Worm (Caenorhabditis elegans) whole organism, L4 larva: ENCODE results near the gene unc-105.

ENCODE experiments used
- aha-1 ChIP-seq: fragments of 150-350 bp; peaks from one replicate; lab custom pipeline; 2014; ENCODE audit warnings: missing biosample characterization, missing genetic modification characterization
- ctbp-1 ChIP-seq: fragments of 200-800 bp; sonication (Bioruptor generic); IDR thresholded peaks from 2 replicates; pipeline ENCODE4 v1.3.6; 2022; ENCODE audit warnings: missing genetic modification reagents, missing genetic modification characterization, missing compliant biosample characterization
- dmd-8 ChIP-seq: fragments of 200-800 bp; sonication (Bioruptor generic); IDR thresholded peaks from 2 replicates; pipeline ENCODE4 v1.3.6; 2022; ENCODE audit warnings: missing genetic modification characterization, missing compliant biosample characterization
- duxl-1 ChIP-seq: sonication (generic microtip); optimal IDR thresholded peaks from 2 replicates; lab custom pipeline; 2016; ENCODE audit warnings: mild to moderate bottlenecking, missing genetic modification characterization, moderate library complexity, missing compliant biosample characterization; ENCODE audit not compliant: poor library complexity
- hif-1 ChIP-seq, 2 experiments: sonication (generic microtip); optimal IDR thresholded peaks; 2 replicates each; lab custom pipeline; 2016 to 2017; ENCODE audit warnings: missing compliant biosample characterization in 2 of 2, missing genetic modification characterization in 2 of 2, missing genetic modification reagents in 2 of 2, missing genotype in 2 of 2, mild to moderate bottlenecking in 1 of 2
- jun-1 ChIP-seq: fragments of 150-350 bp; optimal IDR thresholded peaks from 2 replicates; lab custom pipeline; 2014; ENCODE audit warnings: missing biosample characterization, missing genetic modification reagents, missing genetic modification characterization
- mdl-1 ChIP-seq, 2 experiments: fragments of 150-350 bp in 1 of 2; sonication (generic microtip) in 1 of 2; optimal IDR thresholded peaks; 2 replicates each; lab custom pipeline; 2014 to 2017; ENCODE audit warnings: missing biosample characterization in 2 of 2, missing genetic modification characterization in 2 of 2
- mxl-3 ChIP-seq: fragments of 200-800 bp; sonication (Bioruptor generic); optimal IDR thresholded peaks from 2 replicates; lab custom pipeline; 2018; ENCODE audit warnings: mild to moderate bottlenecking, missing genetic modification characterization, missing compliant biosample characterization
- unc-39 ChIP-seq: sonication (generic microtip); optimal IDR thresholded peaks from 2 replicates; lab custom pipeline; 2017; ENCODE audit warnings: missing biosample characterization, missing genetic modification characterization
- ztf-11 ChIP-seq: fragments of 150-350 bp; optimal IDR thresholded peaks from 2 replicates; lab custom pipeline; 2014; ENCODE audit warnings: missing biosample characterization, missing genetic modification characterization

- TF ChIP-seq hif-1 (tag; optimal IDR thresholded peaks at IDR 0.05; lab: Kevin White, UChicago) (no peak), dmd-8 (GFP tag; lab: Robert Waterston, UW) (no peak), jun-1 (tag; lab: Kevin White, UChicago) (no peak), aha-1 (tag; lab: Kevin White, UChicago) (no peak), ztf-11 (tag; lab: Kevin White, UChicago) (no peak), mxl-3 (GFP tag; lab: Kevin White, UChicago) (no peak), duxl-1 (tag; lab: Kevin White, UChicago) (no peak), ctbp-1 (GFP tag; lab: Robert Waterston, UW) (no peak), unc-39 (tag; lab: Kevin White, UChicago) (no peak), mdl-1 (tag; optimal IDR thresholded peaks at IDR 0.05; lab: Kevin White, UChicago) (no peak)
These were observed 42.2 kb upstream of the unc-105 start for ce11 chrII:8074058-8074457.
